Worm (Caenorhabditis elegans) whole organism, young adult: ENCODE data around the gene F35B12.10.

Experiments
- B0035.1 ChIP-seq: sonication (generic microtip); optimal IDR thresholded peaks from 2 replicates; lab custom pipeline; 2016; ENCODE audit warnings: missing genetic modification characterization, mild to moderate bottlenecking, missing compliant biosample characterization, missing genotype, missing genetic modification reagents
- C17E4.6 ChIP-seq: fragments of 200-800 bp; sonication (Bioruptor generic); IDR thresholded peaks from 2 replicates; pipeline ENCODE4 v1.3.6; 2022; ENCODE audit warnings: missing genetic modification reagents, missing genetic modification characterization, missing compliant biosample characterization
- F22D6.2 ChIP-seq: sonication (generic microtip); optimal IDR thresholded peaks from 2 replicates; lab custom pipeline; 2016; ENCODE audit warnings: mild to moderate bottlenecking, missing genetic modification characterization, missing compliant biosample characterization
- F23B12.7 ChIP-seq: sonication (generic microtip); optimal IDR thresholded peaks from 2 replicates; lab custom pipeline; 2017; ENCODE audit warnings: missing genetic modification characterization, mild to moderate bottlenecking, missing compliant biosample characterization, antibody characterized with exemption, moderate library complexity; ENCODE audit not compliant: insufficient read depth
- attf-3 ChIP-seq: fragments of 200-800 bp; sonication (Bioruptor generic); conservative IDR thresholded peaks from 2 replicates; pipeline ENCODE4 v1.3.6; 2022; ENCODE audit warnings: missing genetic modification reagents, missing genetic modification characterization, missing compliant biosample characterization
- bed-1 ChIP-seq: fragments of 200-800 bp; sonication (Bioruptor generic); IDR thresholded peaks from 2 replicates; pipeline ENCODE4 v1.3.6; 2022; ENCODE audit warnings: missing genetic modification reagents, missing genetic modification characterization, missing compliant biosample characterization
- ceh-27 ChIP-seq: fragments of 200-800 bp; sonication (Bioruptor generic); optimal IDR thresholded peaks from 2 replicates; lab custom pipeline; 2018; ENCODE audit warnings: mild to moderate bottlenecking, missing genetic modification characterization, moderate library complexity, missing compliant biosample characterization
- ceh-40 ChIP-seq: fragments of 200-800 bp; sonication (Bioruptor generic); IDR thresholded peaks from 2 replicates; pipeline ENCODE4 v1.3.6; 2022; ENCODE audit warnings: missing genetic modification characterization, missing compliant biosample characterization
- chd-7 ChIP-seq: sonication (generic microtip); optimal IDR thresholded peaks from 2 replicates; lab custom pipeline; 2016; ENCODE audit warnings: mild to moderate bottlenecking, missing genetic modification characterization, moderate library complexity, missing compliant biosample characterization
- egl-44 ChIP-seq: fragments of 200-800 bp; sonication (Bioruptor generic); IDR thresholded peaks from 2 replicates; pipeline ENCODE4 v1.3.6; 2022; ENCODE audit warnings: missing genetic modification reagents, missing genetic modification characterization, missing compliant biosample characterization
- nfya-2 ChIP-seq: fragments of 200-800 bp; sonication (Bioruptor generic); IDR thresholded peaks from 2 replicates; pipeline ENCODE4 v1.3.6; 2022; ENCODE audit warnings: missing genetic modification reagents, missing genetic modification characterization, missing compliant biosample characterization
- nhr-27 ChIP-seq: fragments of 200-800 bp; sonication (Bioruptor generic); optimal IDR thresholded peaks from 2 replicates; lab custom pipeline; 2018; ENCODE audit warnings: mild to moderate bottlenecking, missing genetic modification characterization, moderate library complexity, missing compliant biosample characterization
- snpc-4 ChIP-seq, 5 experiments: fragments of 150-350 bp in 1 of 5; sonication (generic microtip) in 4 of 5; optimal IDR thresholded peaks; 2 replicates each; lab custom pipeline; 2014 to 2018; ENCODE audit warnings: missing genetic modification characterization in 5 of 5, missing biosample characterization in 3 of 5, antibody characterized with exemption in 2 of 5, mild to moderate bottlenecking in 2 of 5, missing compliant biosample characterization in 2 of 5, missing genotype in 2 of 5, moderate library complexity in 2 of 5, missing genetic modification reagents in 1 of 5
- tbp1 ChIP-seq: fragments of 200-800 bp; sonication (Bioruptor generic); optimal IDR thresholded peaks from 2 replicates; lab custom pipeline; 2018; ENCODE audit warnings: mild to moderate bottlenecking, missing genetic modification characterization, missing compliant biosample characterization
- xnd-1 ChIP-seq: sonication (generic microtip); optimal IDR thresholded peaks from 2 replicates; lab custom pipeline; 2016; ENCODE audit warnings: missing genotype, missing genetic modification reagents, missing genetic modification characterization, missing compliant biosample characterization

Gene F35B12.10

ce11 chrV:11580826-11581225 is 48.2 kb downstream of the F35B12.10 start, which contains the start of gene srx-90:
srx-90 (plus strand) TSS chrV:11581126.
- TF ChIP-seq ceh-27 (GFP tag; lab: Kevin White, UChicago) (no peak), chd-7 (tag; lab: Kevin White, UChicago) (no peak), xnd-1 (no peak), nfya-2 (GFP tag; lab: Robert Waterston, UW) (no peak), F23B12.7 (no peak), F22D6.2 (no peak), B0035.1 (tag; lab: Kevin White, UChicago) (no peak), tbp1 (GFP tag; lab: Kevin White, UChicago) (no peak), ceh-40 (GFP tag; lab: Robert Waterston, UW) (no peak), C17E4.6 (GFP tag; lab: Robert Waterston, UW) (no peak), snpc-4 (GFP tag; optimal IDR thresholded peaks at IDR 0.05; lab: Kevin White, UChicago) (no peak), snpc-4 (tag; optimal IDR thresholded peaks at IDR 0.05; lab: Kevin White, UChicago) (no peak), nhr-27 (tag; lab: Kevin White, UChicago) (no peak), egl-44 (GFP tag; lab: Robert Waterston, UW) (no peak), attf-3 (no peak), bed-1 (GFP tag; lab: Robert Waterston, UW) (no peak)
- TF ChIP-seq, all 124 proteins: peak for 0
